Fruit fly (Drosophila melanogaster): ENCODE measurements around the gene Pfdn1.

Gene Pfdn1

dm6 chr2L:6090365-6090764 is 21.5 kb downstream of the Pfdn1 start (continued):
- TF ChIP-seq cwo (GFP tag; optimal IDR thresholded peaks at IDR 0.05) (peak; percentile 68), Hmx (GFP tag; optimal IDR thresholded peaks at IDR 0.05) (no peak), E2f1 (GFP tag; IDR thresholded peaks at IDR 0.05) (no peak), Med (GFP tag) (peak; percentile 67), CG8924 (tag; optimal IDR thresholded peaks at IDR 0.05) (peak; percentile 5), eyg (GFP tag; optimal IDR thresholded peaks at IDR 0.05) (no peak), dpn (GFP tag; optimal IDR thresholded peaks at IDR 0.05) (no peak), Hr51 (GFP tag; optimal IDR thresholded peaks at IDR 0.05) (no peak), CG11504 (tag; optimal IDR thresholded peaks at IDR 0.05) (no peak), ken (GFP tag; IDR thresholded peaks at IDR 0.05) (no peak), Ada2b (GFP tag; IDR thresholded peaks at IDR 0.05) (no peak), wor (GFP tag; IDR thresholded peaks at IDR 0.05) (no peak), CG34376 (GFP tag; optimal IDR thresholded peaks at IDR 0.05) (peak; percentile 62), HmgZ (tag; optimal IDR thresholded peaks at IDR 0.05) (no peak), jumu (GFP tag; optimal IDR thresholded peaks at IDR 0.05) (no peak), mirr (GFP tag; optimal IDR thresholded peaks at IDR 0.05) (peak; percentile 64), ftz-f1 (GFP tag; optimal IDR thresholded peaks at IDR 0.05) (peak; percentile 27), sd (tag; optimal IDR thresholded peaks at IDR 0.05) (peak; percentile 81), CG11085 (GFP tag; IDR thresholded peaks at IDR 0.05) (no peak), fru (optimal IDR thresholded peaks at IDR 0.05) (no peak), Atf3 (GFP tag; optimal IDR thresholded peaks at IDR 0.05) (no peak), jigr1 (GFP tag; IDR thresholded peaks at IDR 0.05) (no peak), CG9876 (GFP tag; optimal IDR thresholded peaks at IDR 0.05) (no peak), CG33213 (GFP tag; optimal IDR thresholded peaks at IDR 0.05) (no peak), Aef1 (GFP tag; IDR thresholded peaks at IDR 0.05) (peak; percentile 64), Ets97D (GFP tag; optimal IDR thresholded peaks at IDR 0.05) (no peak), stc (GFP tag; IDR thresholded peaks at IDR 0.05) (no peak), H2.0 (GFP tag; IDR thresholded peaks at IDR 0.05) (no peak), HLHmδ (GFP tag; optimal IDR thresholded peaks at IDR 0.05) (no peak), CG14050 (GFP tag; IDR thresholded peaks at IDR 0.05) (no peak), crp (GFP tag; optimal IDR thresholded peaks at IDR 0.05) (no peak), CG42726 (GFP tag; IDR thresholded peaks at IDR 0.05; ENCODE audit: partially characterized antibody) (peak; percentile 56; the same call in 1 of the 2 replicates), Xbp1 (GFP tag; optimal IDR thresholded peaks at IDR 0.05) (no peak), D19A (tag; optimal IDR thresholded peaks at IDR 0.05) (no peak), CG4360 (GFP tag; IDR thresholded peaks at IDR 0.05) (no peak), CG10321 (GFP tag; IDR thresholded peaks at IDR 0.05) (no peak), peb (GFP tag; IDR thresholded peaks at IDR 0.05) (no peak), eve (GFP tag; optimal IDR thresholded peaks at IDR 0.05) (no peak), vnd (GFP tag; IDR thresholded peaks at IDR 0.05; ENCODE audit: partially characterized antibody) (no peak), dmrt99B (tag; optimal IDR thresholded peaks at IDR 0.05) (no peak), pan (optimal IDR thresholded peaks at IDR 0.05) (no peak), pan (GFP tag; optimal IDR thresholded peaks at IDR 0.05 in 1 of 2, IDR thresholded peaks at IDR 0.05 in 1 of 2) (peak in 1 of 2 experiments; percentile 20), BEAF-32 (GFP tag; optimal IDR thresholded peaks at IDR 0.05) (no peak), sr (GFP tag; IDR thresholded peaks at IDR 0.05) (no peak), Blimp-1 (GFP tag; optimal IDR thresholded peaks at IDR 0.05) (peak; percentile 69), CG3281 (GFP tag; optimal IDR thresholded peaks at IDR 0.05) (no peak), CG2199 (GFP tag; IDR thresholded peaks at IDR 0.05) (0 out of 3 replicates have a peak, but pooled peaks have one; percentile 41), Lhr (GFP tag; optimal IDR thresholded peaks at IDR 0.05) (no peak), rib (GFP tag; IDR thresholded peaks at IDR 0.05) (peak; percentile 69; the same call in 1 of the 2 replicates), CG4404 (GFP tag; IDR thresholded peaks at IDR 0.05) (no peak), YL-1 (GFP tag; optimal IDR thresholded peaks at IDR 0.05) (no peak), MTF-1 (GFP tag; optimal IDR thresholded peaks at IDR 0.05; ENCODE audit: borderline replicate concordance) (no peak)

Measured in whole organism, embryonic.